Fruit fly (Drosophila melanogaster): ENCODE data around the gene Srp54.

The Srp54 gene

DNA sequence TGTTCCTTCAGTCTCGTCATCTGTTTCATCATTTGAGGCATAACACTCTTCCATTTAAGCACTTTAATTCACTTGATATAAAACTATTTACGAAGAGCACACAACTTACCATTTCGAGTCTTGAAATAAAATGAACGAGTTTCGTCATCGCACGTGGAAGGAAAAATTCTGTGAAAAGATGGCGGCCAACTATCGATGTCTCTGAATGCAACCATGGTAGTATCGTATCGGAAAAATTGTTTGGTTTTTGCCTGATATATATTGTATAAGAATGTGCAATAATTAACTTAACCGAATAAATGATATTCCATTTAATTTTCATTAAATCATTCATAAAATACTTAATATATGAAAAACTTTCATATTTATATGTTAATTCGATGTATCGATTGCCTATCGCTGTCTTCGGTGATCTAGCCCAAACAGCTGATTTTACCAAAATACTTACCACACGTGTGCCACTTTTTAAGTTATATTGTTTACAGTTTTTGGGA, 17.8 kb upstream of the Srp54 start, which contains the start of gene Bka (continued):
- TF ChIP-seq CG17802 (tag; optimal IDR thresholded peaks at IDR 0.05) (no peak), chinmo (GFP tag; IDR thresholded peaks at IDR 0.05; ENCODE audit: partially characterized antibody) (peak; percentile 96; the same call in 3 of the 4 replicates), wdn (GFP tag; IDR thresholded peaks at IDR 0.05) (peak; percentile 17; the same call in 1 of the 2 replicates), CG12219 (GFP tag; optimal IDR thresholded peaks at IDR 0.05) (peak; percentile 6), Ets65A (GFP tag) (no peak), gfzf (GFP tag; optimal IDR thresholded peaks at IDR 0.05) (peak; percentile 18), CG3995 (GFP tag; optimal IDR thresholded peaks at IDR 0.05) (peak; percentile 67), Hr39 (optimal IDR thresholded peaks at IDR 0.05) (no peak), CG13287 (GFP tag; IDR thresholded peaks at IDR 0.05; ENCODE audit: partially characterized antibody) (peak; percentile 99), dpn (GFP tag; optimal IDR thresholded peaks at IDR 0.05) (peak in 1 of 2 experiments; percentile 23), CG17361 (GFP tag; IDR thresholded peaks at IDR 0.05) (peak; percentile 66; the same call in 2 of the 3 replicates), insv (GFP tag; optimal IDR thresholded peaks at IDR 0.05) (peak in 1 of 2 experiments; percentile 50), Oli (tag; optimal IDR thresholded peaks at IDR 0.05) (peak; percentile 31), dan (GFP tag; IDR thresholded peaks at IDR 0.05) (no peak), ttk (GFP tag; IDR thresholded peaks at IDR 0.05) (no peak; the same call in 1 of the 2 replicates), CG7786 (GFP tag; optimal IDR thresholded peaks at IDR 0.05) (no peak), gcm2 (GFP tag; optimal IDR thresholded peaks at IDR 0.05) (no peak), CG12659 (GFP tag; optimal IDR thresholded peaks at IDR 0.05) (peak; percentile 89), TFAM (GFP tag; optimal IDR thresholded peaks at IDR 0.05) (no peak), nmo (GFP tag; optimal IDR thresholded peaks at IDR 0.05) (peak; percentile 74), Nf-YC (tag; optimal IDR thresholded peaks at IDR 0.05) (peak; percentile 63), Max (GFP tag; optimal IDR thresholded peaks at IDR 0.05) (peak; percentile 73), CG6765 (GFP tag; optimal IDR thresholded peaks at IDR 0.05) (peak; percentile 57), Scr (GFP tag; IDR thresholded peaks at IDR 0.05; ENCODE audit: partially characterized antibody) (peak; percentile 99), Bgb (GFP tag; IDR thresholded peaks at IDR 0.05; ENCODE audit: partially characterized antibody) (peak; percentile 96), CG1529 (GFP tag; optimal IDR thresholded peaks at IDR 0.05) (peak; percentile 26), gsb-n (tag; optimal IDR thresholded peaks at IDR 0.05) (peak; percentile 66), mirr (GFP tag; optimal IDR thresholded peaks at IDR 0.05) (peak; percentile 28), CG32767 (GFP tag; IDR thresholded peaks at IDR 0.05) (no peak), corto (GFP tag; optimal IDR thresholded peaks at IDR 0.05) (no peak), lola (GFP tag; optimal IDR thresholded peaks at IDR 0.05) (peak in 1 of 3 experiments; percentile 45), Blimp-1 (GFP tag; optimal IDR thresholded peaks at IDR 0.05) (no peak), CG3281 (GFP tag; optimal IDR thresholded peaks at IDR 0.05) (peak; percentile 70), tx (GFP tag; optimal IDR thresholded peaks at IDR 0.05) (no peak), row (GFP tag; IDR thresholded peaks at IDR 0.05) (peak; percentile 61), Opbp (GFP tag; IDR thresholded peaks at IDR 0.05; ENCODE audit: partially characterized antibody) (peak; percentile 95), ham (GFP tag; IDR thresholded peaks at IDR 0.05) (no peak), CG7839 (tag; optimal IDR thresholded peaks at IDR 0.05) (peak; percentile 51), CG4424 (GFP tag; optimal IDR thresholded peaks at IDR 0.05) (peak; percentile 31), CG10431 (GFP tag; optimal IDR thresholded peaks at IDR 0.05) (peak; percentile 65), CG18619 (GFP tag; optimal IDR thresholded peaks at IDR 0.05) (peak; percentile 62), Sox100B (GFP tag; optimal IDR thresholded peaks at IDR 0.05) (peak; percentile 69), B-H2 (GFP tag; optimal IDR thresholded peaks at IDR 0.05) (peak; percentile 81), Spps (tag; optimal IDR thresholded peaks at IDR 0.05) (peak; percentile 34), Rfx (GFP tag; IDR thresholded peaks at IDR 0.05) (peak; percentile 41), Hand (GFP tag; optimal IDR thresholded peaks at IDR 0.05) (peak; percentile 56), dm (GFP tag; optimal IDR thresholded peaks at IDR 0.05) (peak; percentile 91), CG15479 (GFP tag; optimal IDR thresholded peaks at IDR 0.05) (peak; percentile 20), CG2116 (GFP tag; optimal IDR thresholded peaks at IDR 0.05) (peak; percentile 99)

Data from whole organism, embryonic.